Worm (Caenorhabditis elegans) whole organism, L2 larva: ENCODE data around the gene F33C8.2.

Experiments used
- C34F6.9 ChIP-seq: fragments of 150-350 bp; optimal IDR thresholded peaks from 2 replicates; lab custom pipeline; 2014; ENCODE audit warnings: missing biosample characterization, missing genetic modification characterization
- F13H6.1 ChIP-seq: sonication (generic microtip); optimal IDR thresholded peaks from 2 replicates; lab custom pipeline; 2016; ENCODE audit warnings: missing genetic modification characterization, missing compliant biosample characterization
- Y55F3AM.14 ChIP-seq: fragments of 200-800 bp; sonication (Bioruptor generic); optimal IDR thresholded peaks from 2 replicates; lab custom pipeline; 2018; ENCODE audit warnings: mild to moderate bottlenecking, missing genetic modification characterization, missing compliant biosample characterization
- ZK546.5 ChIP-seq: sonication (generic microtip); optimal IDR thresholded peaks from 2 replicates; lab custom pipeline; 2017; ENCODE audit warnings: missing biosample characterization, missing genetic modification characterization
- alr-1 ChIP-seq: fragments of 150-350 bp; optimal IDR thresholded peaks from 2 replicates; lab custom pipeline; 2014; ENCODE audit warnings: missing biosample characterization, missing genetic modification characterization
- aly-2 ChIP-seq: fragments of 150-350 bp; optimal IDR thresholded peaks from 2 replicates; lab custom pipeline; 2014; ENCODE audit warnings: missing biosample characterization, missing genetic modification characterization
- blmp-1 ChIP-seq: sonication (generic microtip); optimal IDR thresholded peaks from 2 replicates; lab custom pipeline; 2017; ENCODE audit warnings: missing genetic modification characterization, mild to moderate bottlenecking, missing compliant biosample characterization, antibody characterized with exemption, moderate library complexity; ENCODE audit not compliant: insufficient read depth
- crh-2 ChIP-seq: sonication (generic microtip); optimal IDR thresholded peaks from 2 replicates; lab custom pipeline; 2017; ENCODE audit warnings: missing biosample characterization, missing genetic modification characterization
- dmd-4 ChIP-seq: sonication (generic microtip); optimal IDR thresholded peaks from 2 replicates; lab custom pipeline; 2017; ENCODE audit warnings: missing biosample characterization, missing genetic modification characterization
- elt-3 ChIP-seq: sonication (generic microtip); optimal IDR thresholded peaks from 2 replicates; lab custom pipeline; 2017; ENCODE audit warnings: missing biosample characterization, missing genetic modification characterization
- fos-1 ChIP-seq: fragments of 150-350 bp; optimal IDR thresholded peaks from 2 replicates; lab custom pipeline; 2014; ENCODE audit warnings: missing biosample characterization, missing genetic modification characterization
- gmeb-1 ChIP-seq: fragments of 150-350 bp; optimal IDR thresholded peaks from 2 replicates; lab custom pipeline; 2014; ENCODE audit warnings: missing biosample characterization, missing genetic modification characterization
- lin-11 ChIP-seq: fragments of 150-350 bp; sonication (generic microtip); optimal IDR thresholded peaks from 2 replicates; lab custom pipeline; 2014; ENCODE audit warnings: missing biosample characterization, missing genetic modification characterization, inconsistent platforms, mixed read lengths
- lin-13 ChIP-seq: fragments of 150-350 bp; optimal IDR thresholded peaks from 2 replicates; lab custom pipeline; 2014; ENCODE audit warnings: missing biosample characterization, missing genetic modification reagents, missing genetic modification characterization
- lsy-2 ChIP-seq, 2 experiments: fragments of 150-350 bp in 1 of 2; sonication (generic microtip) in 1 of 2; optimal IDR thresholded peaks; 2 replicates each; lab custom pipeline; 2014 to 2017; ENCODE audit warnings: missing biosample characterization in 2 of 2, missing genetic modification characterization in 2 of 2
- mab-5 ChIP-seq: fragments of 150-350 bp; optimal IDR thresholded peaks from 2 replicates; lab custom pipeline; 2014; ENCODE audit warnings: missing biosample characterization, missing genetic modification characterization
- mdl-1 ChIP-seq, 2 experiments: fragments of 150-350 bp in 1 of 2; sonication (generic microtip) in 1 of 2; optimal IDR thresholded peaks; 2 replicates each; lab custom pipeline; 2017; ENCODE audit warnings: missing biosample characterization in 2 of 2, missing genetic modification characterization in 2 of 2
- nhr-12 ChIP-seq: fragments of 150-350 bp; optimal IDR thresholded peaks from 2 replicates; lab custom pipeline; 2014; ENCODE audit warnings: missing biosample characterization, missing genetic modification characterization
- nhr-129 ChIP-seq: fragments of 150-350 bp; optimal IDR thresholded peaks from 2 replicates; lab custom pipeline; 2014; ENCODE audit warnings: missing biosample characterization, missing genetic modification characterization
- nhr-21 ChIP-seq: fragments of 150-350 bp; optimal IDR thresholded peaks from 2 replicates; lab custom pipeline; 2014; ENCODE audit warnings: missing biosample characterization, missing genetic modification characterization
- nhr-23 ChIP-seq: fragments of 150-350 bp; optimal IDR thresholded peaks from 2 replicates; lab custom pipeline; 2014; ENCODE audit warnings: missing biosample characterization, missing genetic modification reagents, missing genetic modification characterization
- nhr-237 ChIP-seq: fragments of 150-350 bp; optimal IDR thresholded peaks from 2 replicates; lab custom pipeline; 2014; ENCODE audit warnings: missing biosample characterization, missing genetic modification characterization
- nhr-77 ChIP-seq: fragments of 150-350 bp; optimal IDR thresholded peaks from 2 replicates; lab custom pipeline; 2014; ENCODE audit warnings: missing biosample characterization, missing genetic modification characterization
- peb-1 ChIP-seq: fragments of 150-350 bp; optimal IDR thresholded peaks from 2 replicates; lab custom pipeline; 2014; ENCODE audit warnings: missing biosample characterization, missing genetic modification characterization
- sma-3 ChIP-seq: sonication (generic microtip); optimal IDR thresholded peaks from 2 replicates; lab custom pipeline; 2016; ENCODE audit warnings: missing genetic modification reagents, missing genetic modification characterization, missing compliant biosample characterization
- sma-9 ChIP-seq, 2 experiments: fragments of 150-350 bp in 1 of 2; sonication (generic microtip) in 1 of 2; optimal IDR thresholded peaks; 2 replicates each; lab custom pipeline; 2014 to 2016; ENCODE audit warnings: missing genetic modification characterization in 2 of 2, mild to moderate bottlenecking in 1 of 2, missing biosample characterization in 1 of 2, missing compliant biosample characterization in 1 of 2, missing genetic modification reagents in 1 of 2, moderate library complexity in 1 of 2
- snpc-4 ChIP-seq: fragments of 150-350 bp; optimal IDR thresholded peaks from 2 replicates; lab custom pipeline; 2014; ENCODE audit warnings: missing biosample characterization, missing genetic modification characterization
- unc-39 ChIP-seq: fragments of 150-350 bp; optimal IDR thresholded peaks from 2 replicates; lab custom pipeline; 2014; ENCODE audit warnings: missing biosample characterization, missing genetic modification characterization
- zag-1 ChIP-seq: fragments of 150-350 bp; optimal IDR thresholded peaks from 2 replicates; lab custom pipeline; 2014; ENCODE audit warnings: missing biosample characterization, missing genetic modification characterization
- ztf-1 ChIP-seq: fragments of 200-800 bp; sonication (Bioruptor generic); conservative IDR thresholded peaks from 2 replicates; pipeline ENCODE4 v1.3.6; 2022; ENCODE audit warnings: missing genetic modification characterization, missing compliant biosample characterization
- ztf-11 ChIP-seq: sonication (generic microtip); optimal IDR thresholded peaks from 2 replicates; lab custom pipeline; 2017; ENCODE audit warnings: missing biosample characterization, missing genetic modification characterization
- ztf-4 ChIP-seq: fragments of 150-350 bp; optimal IDR thresholded peaks from 2 replicates; lab custom pipeline; 2014; ENCODE audit warnings: missing biosample characterization, missing genetic modification characterization

Gene F33C8.2

DNA sequence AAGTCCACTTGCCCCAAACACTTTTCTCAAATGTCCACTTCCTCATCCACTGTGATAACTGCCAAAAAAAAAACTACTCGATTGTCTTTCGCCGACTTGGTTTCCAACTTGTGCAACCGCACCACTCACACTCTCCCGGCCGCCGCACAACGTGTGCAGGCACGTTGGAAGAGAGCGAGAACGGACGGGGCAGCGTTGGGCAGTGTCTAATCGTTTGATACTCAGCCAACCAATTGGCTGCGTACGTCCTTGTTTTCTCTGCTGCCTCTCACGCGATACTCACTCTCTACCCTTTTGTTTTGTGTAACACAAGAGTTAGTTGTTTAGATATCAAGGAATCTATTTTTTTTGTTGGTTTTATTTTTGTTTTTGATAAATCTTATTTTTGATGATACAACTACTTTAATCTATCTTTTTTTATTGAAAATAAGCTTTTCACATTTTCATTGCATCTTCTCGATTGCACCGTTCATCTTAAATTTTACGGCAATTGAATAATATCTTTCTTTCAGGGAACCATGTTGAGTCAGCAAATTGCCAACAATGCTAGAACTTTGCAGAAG lies 32.4 kb downstream of the F33C8.2 start, which contains the start of gene sucl-1 (continued):
- TF ChIP-seq blmp-1 (tag; lab: Kevin White, UChicago) = no peak
- TF ChIP-seq unc-39 (tag; lab: Kevin White, UChicago) = no peak
- peak; percentile 43 for TF ChIP-seq gmeb-1 (tag; lab: Kevin White, UChicago)

DNA sequence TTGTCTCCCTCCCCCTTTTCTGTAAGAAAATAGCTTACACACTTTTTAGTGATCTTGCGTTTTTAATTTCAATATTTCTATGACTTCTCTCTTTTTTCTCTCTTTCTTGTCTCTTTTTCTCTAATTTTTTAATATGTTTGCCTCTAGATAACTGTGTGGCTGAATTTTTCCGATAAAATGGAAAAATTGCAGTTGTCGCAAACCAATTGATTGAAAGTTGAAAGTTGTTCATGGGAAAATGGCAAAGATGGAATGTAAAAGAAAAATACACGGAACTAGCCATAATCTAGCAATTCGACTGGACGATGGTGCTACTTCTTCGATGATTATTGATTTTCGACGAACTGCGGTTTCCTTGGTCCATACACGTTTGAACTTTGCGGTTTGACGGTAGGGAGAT lies 34.6 kb downstream of the F33C8.2 start:
- TF ChIP-seq fos-1 (tag; lab: Kevin White, UChicago) (peak; percentile 21), sma-9 (GFP tag; optimal IDR thresholded peaks at IDR 0.05; lab: Kevin White, UChicago) (no peak), sma-9 (tag; optimal IDR thresholded peaks at IDR 0.05; lab: Kevin White, UChicago) (no peak), nhr-23 (tag; lab: Kevin White, UChicago) (no peak)

DNA sequence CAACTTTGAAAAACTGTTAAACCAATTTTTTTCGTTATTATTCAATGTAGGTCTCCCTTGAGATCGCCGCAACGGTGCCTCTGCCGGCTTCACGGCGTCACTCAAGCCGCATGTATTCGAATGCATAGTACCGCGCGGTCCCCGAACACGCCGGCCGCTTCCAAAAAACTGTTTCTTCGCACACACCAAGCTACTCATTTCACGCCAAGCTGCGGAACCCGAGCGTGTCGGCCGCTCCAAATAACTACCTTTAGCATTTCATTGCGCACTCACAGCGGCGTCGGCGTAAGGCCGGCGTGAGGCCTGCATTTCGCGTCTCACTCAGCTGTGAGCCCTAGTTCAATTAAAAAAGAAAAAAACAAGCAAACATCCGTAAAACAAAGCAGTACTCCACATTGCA lies 35.4 kb downstream of the F33C8.2 start:
- TF ChIP-seq elt-3 (tag; lab: Kevin White, UChicago) (no peak), snpc-4 (no peak), blmp-1 (tag; lab: Kevin White, UChicago) (no peak), crh-2 (no peak), aly-2 (tag; lab: Kevin White, UChicago) (no peak), ztf-1 (GFP tag; lab: Robert Waterston, UW) (no peak), lsy-2 (tag; optimal IDR thresholded peaks at IDR 0.05; lab: Kevin White, UChicago) (no peak), nhr-12 (tag; lab: Kevin White, UChicago) (no peak), unc-39 (tag; lab: Kevin White, UChicago) (no peak), nhr-77 (tag; lab: Kevin White, UChicago) (no peak), Y55F3AM.14 (GFP tag; lab: Kevin White, UChicago) (no peak), ZK546.5 (tag; lab: Kevin White, UChicago) (no peak), C34F6.9 (tag; lab: Kevin White, UChicago) (no peak)

DNA sequence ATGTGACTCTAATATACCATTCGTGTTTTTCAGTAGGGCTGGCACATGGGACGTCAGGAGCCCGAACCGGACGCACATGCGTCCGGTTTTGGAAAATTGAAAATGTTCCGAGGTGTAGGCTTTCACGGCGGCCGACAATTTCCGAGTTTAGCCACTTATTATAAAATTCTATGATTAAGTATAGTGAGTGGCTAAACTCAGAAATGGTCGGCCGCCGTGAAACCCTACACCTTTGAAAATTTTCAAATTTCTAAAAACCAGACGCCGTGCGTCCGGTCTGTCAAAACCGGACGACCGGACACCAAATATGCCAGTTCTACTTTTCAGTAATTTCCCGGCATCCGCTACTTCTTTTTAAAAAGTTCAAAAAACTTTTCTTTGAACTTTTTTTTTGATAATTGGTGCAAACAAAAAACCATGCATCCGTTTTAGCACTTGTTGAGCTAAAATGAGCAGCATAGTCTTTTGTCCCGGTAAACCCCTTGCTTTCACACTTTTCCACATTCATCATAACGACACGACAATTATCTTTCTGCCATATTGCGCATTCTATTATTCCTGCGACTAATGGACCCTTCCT lies 36.5 kb downstream of the F33C8.2 start:
- TF ChIP-seq peb-1 (tag; lab: Kevin White, UChicago) (no peak), lin-13 (no peak), blmp-1 (tag; lab: Kevin White, UChicago) (no peak), nhr-23 (tag; lab: Kevin White, UChicago) (no peak), ztf-4 (tag; lab: Kevin White, UChicago) (no peak), fos-1 (tag; lab: Kevin White, UChicago) (no peak), ztf-11 (tag; lab: Kevin White, UChicago) (no peak), mab-5 (tag; lab: Kevin White, UChicago) (no peak), lsy-2 (tag; optimal IDR thresholded peaks at IDR 0.05; lab: Kevin White, UChicago) (no peak), elt-3 (tag; lab: Kevin White, UChicago) (no peak), sma-3 (GFP tag; lab: Kevin White, UChicago) (no peak), nhr-21 (tag; lab: Kevin White, UChicago) (no peak), aly-2 (tag; lab: Kevin White, UChicago) (no peak), alr-1 (no peak), mdl-1 (tag; optimal IDR thresholded peaks at IDR 0.05; lab: Kevin White, UChicago) (no peak), nhr-129 (no peak), zag-1 (tag; lab: Kevin White, UChicago) (no peak), nhr-237 (tag; lab: Kevin White, UChicago) (no peak)

DNA sequence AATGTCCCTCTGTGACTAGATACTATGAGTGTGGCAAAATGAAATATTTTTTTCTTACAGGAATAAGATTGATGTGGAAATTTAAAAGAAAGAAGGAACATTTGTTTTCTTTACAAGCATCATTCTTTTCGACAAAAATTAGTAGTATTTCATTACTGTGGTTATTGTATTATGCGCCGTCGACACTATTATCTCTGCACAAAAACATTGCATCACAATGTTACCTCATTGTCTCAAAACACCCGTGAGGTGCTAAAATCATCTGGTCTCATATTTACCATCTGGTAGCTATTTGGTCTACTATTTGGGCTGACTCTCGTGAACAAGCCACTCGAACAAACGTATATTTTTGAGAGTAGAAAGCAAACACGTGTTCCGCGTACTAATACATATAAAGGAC lies 38.4 kb downstream of the F33C8.2 start:
- no peak for TF ChIP-seq dmd-4 (tag; lab: Kevin White, UChicago)
- no peak for TF ChIP-seq lin-13
- TF ChIP-seq F13H6.1 (tag; lab: Kevin White, UChicago) = no peak
- TF ChIP-seq lin-11 (tag; lab: Kevin White, UChicago) = no peak
- TF ChIP-seq ztf-1 (GFP tag; lab: Robert Waterston, UW) = no peak
